Worm (Caenorhabditis elegans): ENCODE results near the gene zag-1.

zag-1 gene

ce11 chrIV:3904620-3905019, 49.0 kb downstream of the zag-1 start, which contains the start of gene F56D6.21:
Gene F56D6.21, plus strand, starts transcription at chrIV:3904920.
- no peak for TF ChIP-seq unc-62 (GFP tag; optimal IDR thresholded peaks at IDR 0.05)

DNA sequence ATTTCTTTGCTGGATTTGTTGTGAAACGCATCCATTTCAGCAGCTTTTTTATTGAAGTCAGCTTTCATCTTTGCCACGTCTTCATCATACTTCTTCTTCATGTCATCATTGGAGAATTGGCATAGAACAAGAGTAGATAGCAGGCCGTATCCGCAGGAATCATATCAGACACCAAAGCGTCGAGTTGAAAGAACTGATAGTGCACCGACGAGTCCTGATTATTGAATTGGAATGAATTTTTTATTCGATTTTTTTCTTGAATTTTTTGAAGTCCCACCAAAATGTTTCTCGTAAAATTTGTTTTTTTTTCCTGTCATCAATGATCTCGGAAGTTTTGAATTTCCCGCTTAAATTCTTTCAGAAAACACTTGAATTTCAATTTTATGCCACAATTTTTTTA, 50.8 kb downstream of the zag-1 start, which contains the start of gene F56D6.11:
F56D6.11 (minus strand) TSS at position 101 of the 400 bp plus-strand sequence.
- no peak for TF ChIP-seq unc-62 (GFP tag; optimal IDR thresholded peaks at IDR 0.05)

ce11 chrIV:3907506-3908188, 52.0 kb downstream of the zag-1 start, which contains the start of the genes F56D6.22 and F56D6.12:
Gene F56D6.22, minus strand, starts transcription at chrIV:3907606.
Gene F56D6.12, plus strand, starts transcription at chrIV:3908138.
- TF ChIP-seq unc-62 (GFP tag; optimal IDR thresholded peaks at IDR 0.05) = no peak

DNA sequence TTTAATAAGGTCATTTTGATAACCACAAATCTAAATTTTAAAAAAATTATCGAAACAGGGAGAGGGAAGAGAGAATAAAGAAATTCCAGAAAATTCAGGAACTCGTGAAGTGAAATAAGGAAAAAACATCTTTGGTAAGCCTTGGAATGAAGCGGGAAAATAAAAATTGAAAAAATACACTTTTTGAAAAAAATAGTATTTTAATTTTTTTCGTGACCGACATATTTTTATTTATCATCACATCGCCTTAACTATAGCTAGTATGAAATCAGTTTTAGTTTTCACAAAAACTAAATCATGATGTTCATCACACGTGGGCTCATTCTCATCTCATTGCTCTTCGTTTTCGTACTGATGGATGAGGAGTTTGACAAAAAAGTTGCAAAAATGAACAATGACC, 53.5 kb downstream of the zag-1 start, which contains the start of gene F56D6.13:
F56D6.13 (plus strand) TSS at position 301 of the 400 bp plus-strand sequence.
- TF ChIP-seq unc-62 (GFP tag; optimal IDR thresholded peaks at IDR 0.05) = no peak
